Worm (Caenorhabditis elegans) whole organism, midembryonic: ENCODE results near the gene srx-111.

ENCODE experiments used
- T22C8.4 ChIP-seq: fragments of 200-800 bp; sonication (Bioruptor generic); IDR thresholded peaks from 2 replicates; pipeline ENCODE4 v1.3.6; 2022; ENCODE audit warnings: missing genetic modification characterization, missing compliant biosample characterization
- cog-1 ChIP-seq: sonication (generic microtip); optimal IDR thresholded peaks from 2 replicates; lab custom pipeline; 2016; ENCODE audit warnings: missing genetic modification characterization, missing compliant biosample characterization
- flt-1 ChIP-seq: fragments of 200-800 bp; sonication (Bioruptor generic); IDR thresholded peaks from 2 replicates; pipeline ENCODE4 v1.3.6; 2022; ENCODE audit warnings: missing genetic modification characterization, missing compliant biosample characterization
- klf-2 ChIP-seq: fragments of 200-800 bp; sonication (Bioruptor generic); conservative IDR thresholded peaks from 2 replicates; pipeline ENCODE4 v1.3.6; 2022; ENCODE audit warnings: missing genetic modification reagents, missing genetic modification characterization, missing compliant biosample characterization
- med-1 ChIP-seq: sonication (generic microtip); optimal IDR thresholded peaks from 2 replicates; lab custom pipeline; 2017; ENCODE audit warnings: missing genetic modification characterization, mild to moderate bottlenecking, missing compliant biosample characterization, antibody characterized with exemption, missing genetic modification reagents; ENCODE audit not compliant: insufficient read depth
- ref-1 ChIP-seq: fragments of 200-800 bp; sonication (Bioruptor generic); conservative IDR thresholded peaks from 2 replicates; pipeline ENCODE4 v1.3.6; 2022; ENCODE audit warnings: missing genetic modification reagents, missing genetic modification characterization, missing compliant biosample characterization
- tab-1 ChIP-seq: fragments of 200-800 bp; sonication (Bioruptor generic); IDR thresholded peaks from 2 replicates; pipeline ENCODE4 v1.3.6; 2022; ENCODE audit warnings: missing genetic modification characterization, missing compliant biosample characterization
- ztf-23 ChIP-seq: fragments of 200-800 bp; sonication (Bioruptor generic); IDR thresholded peaks from 2 replicates; pipeline ENCODE4 v1.3.6; 2022; ENCODE audit warnings: missing genetic modification reagents, missing genetic modification characterization, missing compliant biosample characterization
- ztf-29 ChIP-seq: fragments of 200-800 bp; sonication (Bioruptor generic); IDR thresholded peaks from 2 replicates; pipeline ENCODE4 v1.3.6; 2022; ENCODE audit warnings: missing genetic modification reagents, missing genetic modification characterization, missing compliant biosample characterization

The srx-111 gene

DNA sequence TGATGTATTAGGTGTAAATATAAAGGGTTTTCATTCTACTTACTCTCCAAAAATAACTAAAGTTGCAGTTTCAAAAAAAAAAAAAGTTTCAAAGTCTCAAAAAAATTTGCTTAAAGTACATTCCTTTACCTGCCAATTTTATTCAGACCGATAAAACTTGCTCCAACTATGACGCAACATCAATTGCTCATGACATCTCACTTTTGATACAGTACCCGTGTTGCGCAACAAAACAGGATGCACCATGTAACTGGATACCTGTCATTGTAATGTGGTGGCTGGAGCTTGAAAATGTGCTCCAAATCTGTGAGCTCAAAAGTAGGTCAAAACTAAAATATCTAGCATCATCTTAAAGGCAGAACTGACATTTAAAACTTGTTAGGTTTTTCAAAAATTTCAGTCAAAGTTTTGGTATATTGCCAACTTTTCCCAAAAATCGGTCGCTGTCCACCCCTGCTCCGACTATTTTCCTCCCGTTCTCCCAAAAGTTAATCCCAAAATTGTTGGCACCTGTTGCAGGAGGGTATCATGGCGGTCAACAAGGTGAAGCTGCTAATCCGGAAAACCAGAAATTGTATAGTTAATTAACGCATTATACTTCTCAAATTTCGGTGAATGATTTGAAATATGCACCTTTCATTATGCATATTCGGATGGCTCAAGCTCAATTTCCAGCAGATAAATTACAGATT is 24.9 kb downstream of the srx-111 start, which contains the start of gene T24E12.2:
T24E12.2 (plus strand) TSS at position 642 of the 692 bp plus-strand sequence.
- no peak for TF ChIP-seq ref-1 (GFP tag; lab: Robert Waterston, UW)
- no peak for TF ChIP-seq ztf-23 (GFP tag; lab: Robert Waterston, UW)
- no peak for TF ChIP-seq klf-2 (GFP tag; lab: Robert Waterston, UW)
- no peak for TF ChIP-seq ztf-29 (GFP tag; lab: Robert Waterston, UW)
- no peak for TF ChIP-seq cog-1 (tag; lab: Kevin White, UChicago)
- TF ChIP-seq tab-1 (GFP tag; lab: Robert Waterston, UW): no peak
- no peak for TF ChIP-seq med-1
- TF ChIP-seq flt-1 (GFP tag; lab: Robert Waterston, UW): no peak
- TF ChIP-seq T22C8.4 (GFP tag; lab: Robert Waterston, UW): no peak

DNA sequence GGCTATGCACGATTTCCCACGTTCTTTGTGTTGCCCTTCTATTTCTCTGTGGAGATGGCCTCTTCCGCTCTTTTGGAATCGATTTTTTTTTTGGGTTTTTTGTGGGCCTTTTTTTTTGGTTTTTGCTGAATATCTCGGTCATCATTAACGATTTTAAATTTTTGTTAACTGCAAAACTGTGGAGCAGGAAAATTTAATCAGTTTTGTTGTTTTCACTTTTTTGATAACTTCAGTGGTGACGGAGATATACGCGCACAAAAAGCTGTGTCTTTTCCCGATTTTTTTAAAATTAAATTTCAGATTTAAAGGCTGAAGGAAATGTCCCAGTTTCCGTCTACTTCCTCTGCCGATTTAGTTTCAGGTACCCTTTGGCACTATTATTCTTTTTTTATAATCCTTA is 27.7 kb downstream of the srx-111 start, which contains the start of gene T24E12.1:
T24E12.1 (plus strand) TSS at position 301 of the 400 bp plus-strand sequence.
- TF ChIP-seq ztf-23 (GFP tag; lab: Robert Waterston, UW) (no peak), cog-1 (tag; lab: Kevin White, UChicago) (no peak), ztf-29 (GFP tag; lab: Robert Waterston, UW) (no peak), flt-1 (GFP tag; lab: Robert Waterston, UW) (no peak), tab-1 (GFP tag; lab: Robert Waterston, UW) (no peak), med-1 (no peak), klf-2 (GFP tag; lab: Robert Waterston, UW) (no peak), T22C8.4 (GFP tag; lab: Robert Waterston, UW) (no peak), ref-1 (GFP tag; lab: Robert Waterston, UW) (no peak)

DNA sequence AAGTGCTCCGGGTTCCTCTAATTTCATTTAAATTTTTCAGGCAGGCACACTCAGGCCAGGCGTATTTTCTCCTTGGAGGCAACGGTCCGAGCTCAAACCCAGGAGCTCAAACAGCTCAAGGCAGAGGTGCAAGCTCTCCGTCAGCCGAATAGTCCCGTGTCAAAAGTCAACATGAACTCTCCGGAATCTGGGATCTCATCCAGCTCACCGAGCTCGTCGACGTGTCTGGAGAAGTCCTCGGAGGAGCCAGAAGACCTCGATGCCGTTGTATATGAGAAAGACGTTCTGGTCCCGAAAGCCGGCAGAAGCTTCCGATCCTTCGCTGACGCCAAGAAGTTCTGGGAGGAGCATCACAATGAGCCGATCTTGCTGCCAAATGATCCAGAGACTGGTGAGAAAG is 28.2 kb downstream of the srx-111 start:
- TF ChIP-seq med-1: no peak
- no peak for TF ChIP-seq T22C8.4 (GFP tag; lab: Robert Waterston, UW)
- no peak for TF ChIP-seq cog-1 (tag; lab: Kevin White, UChicago)
- no peak for TF ChIP-seq tab-1 (GFP tag; lab: Robert Waterston, UW)

DNA sequence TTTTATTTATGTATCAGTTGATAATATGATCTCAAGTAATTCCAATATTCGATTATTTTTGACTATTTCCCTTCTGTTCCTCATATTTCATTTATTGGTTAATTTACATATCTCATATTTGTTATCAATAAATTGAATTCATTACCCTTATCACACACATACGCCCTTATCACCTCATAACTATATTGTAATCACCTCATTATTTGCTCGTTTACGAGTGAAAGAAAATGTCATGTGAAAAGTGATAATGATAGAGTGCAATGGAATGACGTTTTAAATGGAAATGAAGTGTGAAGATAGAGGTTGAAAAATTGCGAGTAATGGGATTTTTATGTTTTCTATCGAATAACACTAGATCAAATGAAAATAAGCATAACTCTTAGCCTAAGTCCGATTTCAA is 28.9 kb downstream of the srx-111 start:
- TF ChIP-seq cog-1 (tag; lab: Kevin White, UChicago): no peak
- no peak for TF ChIP-seq ref-1 (GFP tag; lab: Robert Waterston, UW)
- no peak for TF ChIP-seq T22C8.4 (GFP tag; lab: Robert Waterston, UW)
- TF ChIP-seq klf-2 (GFP tag; lab: Robert Waterston, UW): no peak

DNA sequence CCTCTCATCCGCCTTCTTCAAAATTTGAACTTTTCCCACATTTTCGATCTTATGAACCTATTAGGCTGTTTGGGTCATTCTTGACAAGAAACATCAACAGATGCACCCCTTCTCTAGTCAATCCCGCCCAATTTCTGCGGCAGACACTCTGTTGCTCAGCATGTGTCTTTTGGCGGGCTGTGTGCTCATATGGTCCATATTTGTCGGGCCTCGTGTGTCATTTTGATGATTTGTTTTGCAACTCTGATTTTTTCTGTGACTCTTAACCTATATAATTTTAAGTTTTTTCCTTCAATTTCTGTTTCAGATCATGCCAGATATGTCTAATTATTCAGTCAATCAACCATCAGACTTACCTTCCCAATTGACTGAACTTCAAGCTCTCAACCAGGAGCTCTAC is 29.6 kb downstream of the srx-111 start, which contains the start of gene T24E12.13:
T24E12.13 (plus strand) TSS at position 301 of the 400 bp plus-strand sequence.
- TF ChIP-seq ztf-23 (GFP tag; lab: Robert Waterston, UW) (no peak), flt-1 (GFP tag; lab: Robert Waterston, UW) (no peak), cog-1 (tag; lab: Kevin White, UChicago) (no peak), tab-1 (GFP tag; lab: Robert Waterston, UW) (no peak), ref-1 (GFP tag; lab: Robert Waterston, UW) (no peak), T22C8.4 (GFP tag; lab: Robert Waterston, UW) (no peak), med-1 (no peak), klf-2 (GFP tag; lab: Robert Waterston, UW) (no peak), ztf-29 (GFP tag; lab: Robert Waterston, UW) (no peak)

DNA sequence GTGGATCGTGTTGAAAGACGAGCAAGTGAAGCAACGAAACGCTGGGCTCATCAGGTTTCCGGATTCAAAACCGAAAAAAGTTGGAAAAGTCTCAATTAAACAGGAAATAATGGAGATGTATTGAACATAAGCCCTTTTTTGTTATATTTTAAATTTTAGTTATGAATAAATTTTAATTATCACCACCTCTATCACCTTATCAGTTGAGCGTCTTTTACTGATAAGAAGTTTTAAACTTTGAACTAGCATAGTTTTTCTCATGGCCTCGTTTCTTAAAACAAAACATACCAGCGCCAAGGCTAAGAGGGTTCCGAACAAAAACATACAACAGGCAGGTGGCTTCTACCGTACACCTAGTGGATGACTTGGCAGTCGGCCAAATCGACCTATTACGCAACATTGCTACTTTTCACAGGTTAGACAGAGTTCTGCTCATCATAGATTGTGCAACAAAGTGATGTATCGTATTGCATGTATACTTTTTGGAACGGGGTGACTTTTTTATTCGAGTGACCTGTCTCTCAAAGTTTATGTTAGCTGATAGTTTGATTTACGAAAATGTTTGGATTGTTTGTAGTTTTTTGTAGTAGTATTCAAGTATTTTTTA is 30.9 kb downstream of the srx-111 start:
- no peak for TF ChIP-seq ztf-23 (GFP tag; lab: Robert Waterston, UW)
- TF ChIP-seq med-1: no peak
- no peak for TF ChIP-seq T22C8.4 (GFP tag; lab: Robert Waterston, UW)
- no peak for TF ChIP-seq klf-2 (GFP tag; lab: Robert Waterston, UW)
- TF ChIP-seq tab-1 (GFP tag; lab: Robert Waterston, UW): no peak
- TF ChIP-seq flt-1 (GFP tag; lab: Robert Waterston, UW): no peak

DNA sequence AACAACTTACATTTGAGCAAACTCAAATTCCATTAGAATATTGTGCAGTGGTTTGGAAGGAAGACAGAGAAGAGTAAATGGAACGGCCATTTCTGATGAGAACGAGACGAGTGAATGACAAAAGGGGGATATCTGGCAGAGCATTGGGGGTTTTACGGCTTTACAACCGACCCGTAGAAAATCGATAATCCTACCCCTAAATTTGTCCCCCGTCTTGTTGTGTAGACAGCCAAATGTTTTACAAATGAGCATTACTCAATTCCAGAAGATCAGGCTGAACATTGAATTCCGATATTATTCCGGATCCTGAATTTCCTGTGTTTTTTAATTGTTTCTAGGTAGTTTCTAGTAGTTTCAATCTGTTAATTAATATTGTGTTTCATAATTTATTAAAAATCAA is 35.7 kb downstream of the srx-111 start, which contains the start of gene fbxb-99:
fbxb-99 (minus strand) TSS at position 101 of the 400 bp plus-strand sequence.
- no peak for TF ChIP-seq tab-1 (GFP tag; lab: Robert Waterston, UW)
- TF ChIP-seq T22C8.4 (GFP tag; lab: Robert Waterston, UW): no peak
- TF ChIP-seq flt-1 (GFP tag; lab: Robert Waterston, UW): no peak
- no peak for TF ChIP-seq med-1
- no peak for TF ChIP-seq ztf-29 (GFP tag; lab: Robert Waterston, UW)
- no peak for TF ChIP-seq klf-2 (GFP tag; lab: Robert Waterston, UW)
- no peak for TF ChIP-seq cog-1 (tag; lab: Kevin White, UChicago)
- TF ChIP-seq ref-1 (GFP tag; lab: Robert Waterston, UW): no peak
- no peak for TF ChIP-seq ztf-23 (GFP tag; lab: Robert Waterston, UW)

DNA sequence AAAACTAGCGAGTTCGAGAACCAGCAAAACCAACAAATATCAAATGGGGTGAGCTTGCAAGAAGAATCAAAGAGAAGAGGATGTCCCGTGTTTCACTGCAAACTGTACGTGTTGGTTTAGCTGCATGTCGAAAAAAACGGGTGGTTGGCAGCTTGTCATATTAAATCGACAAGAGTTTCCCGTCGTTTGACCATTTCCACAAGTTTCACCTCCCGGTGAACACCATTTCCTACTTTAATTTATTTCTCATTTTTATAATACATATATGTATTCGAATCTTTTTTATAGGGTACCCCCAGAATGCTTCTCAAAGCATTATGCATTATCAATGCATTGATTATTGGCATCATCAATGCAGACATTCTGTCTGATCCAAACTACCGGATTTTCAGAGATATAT is 37.7 kb downstream of the srx-111 start, which contains the start of gene Y8A9A.2:
Y8A9A.2 (plus strand) TSS at position 301 of the 400 bp plus-strand sequence.
- TF ChIP-seq med-1 (no peak), ztf-23 (GFP tag; lab: Robert Waterston, UW) (no peak), flt-1 (GFP tag; lab: Robert Waterston, UW) (no peak), tab-1 (GFP tag; lab: Robert Waterston, UW) (no peak), ztf-29 (GFP tag; lab: Robert Waterston, UW) (no peak)

DNA sequence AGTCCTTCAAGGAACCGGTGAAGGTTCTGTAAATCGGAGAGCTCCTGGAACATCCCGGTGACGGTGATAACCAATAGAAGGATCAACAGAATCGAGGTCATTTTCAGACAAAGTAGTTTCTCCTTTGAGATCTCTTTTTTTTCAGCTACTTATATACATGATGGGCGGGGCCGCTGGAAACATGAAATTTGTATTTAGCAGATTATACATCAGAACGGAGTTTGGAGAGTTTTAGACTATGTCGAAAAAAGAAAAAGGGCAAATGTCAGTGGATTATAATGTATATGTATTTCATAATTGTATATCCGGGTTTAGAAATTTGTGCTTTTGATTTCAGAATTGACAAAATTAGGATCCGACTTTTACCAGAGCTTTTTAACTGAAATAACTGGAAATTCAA is 45.6 kb downstream of the srx-111 start, which contains the start of gene ins-32:
ins-32 (minus strand) TSS at position 101 of the 400 bp plus-strand sequence.
- TF ChIP-seq klf-2 (GFP tag; lab: Robert Waterston, UW) (no peak), ztf-29 (GFP tag; lab: Robert Waterston, UW) (no peak), cog-1 (tag; lab: Kevin White, UChicago) (no peak), flt-1 (GFP tag; lab: Robert Waterston, UW) (no peak), med-1 (no peak), ztf-23 (GFP tag; lab: Robert Waterston, UW) (no peak), T22C8.4 (GFP tag; lab: Robert Waterston, UW) (no peak), tab-1 (GFP tag; lab: Robert Waterston, UW) (no peak), ref-1 (GFP tag; lab: Robert Waterston, UW) (no peak)
